Worm (Caenorhabditis elegans): ENCODE measurements around the gene fbxa-82.

Gene fbxa-82

ce11 chrV:15085335-15085800, 33.0 kb upstream of the fbxa-82 start, which contains the start of the genes ahsa-1 and C01G10.7 (continued):
- peak; percentile 60 for TF ChIP-seq hpl-2 (GFP tag; optimal IDR thresholded peaks at IDR 0.05)
- TF ChIP-seq lin-14 (GFP tag; optimal IDR thresholded peaks at IDR 0.05): peak; percentile 95
- TF ChIP-seq snpc-4 (tag; optimal IDR thresholded peaks at IDR 0.05): peak; percentile 87
- peak; percentile 94 for TF ChIP-seq dsc-1 (tag; optimal IDR thresholded peaks at IDR 0.05)
- TF ChIP-seq ceh-8 (GFP tag; optimal IDR thresholded peaks at IDR 0.05): peak; percentile 58
- no peak for TF ChIP-seq ceh-63 (GFP tag; optimal IDR thresholded peaks at IDR 0.05)
- TF ChIP-seq lir-3 (tag; optimal IDR thresholded peaks at IDR 0.05; ENCODE audit: poor library complexity): peak; percentile 97
- no peak for TF ChIP-seq efl-3 (GFP tag; optimal IDR thresholded peaks at IDR 0.05)
- TF ChIP-seq nhr-19 (GFP tag; conservative IDR thresholded peaks at IDR 0.05): peak; percentile 87
- peak; percentile 74 for TF ChIP-seq grh-1 (GFP tag; IDR thresholded peaks at IDR 0.05)
- TF ChIP-seq ztf-4 (tag; optimal IDR thresholded peaks at IDR 0.05): peak; percentile 34
- TF ChIP-seq efl-1 (optimal IDR thresholded peaks at IDR 0.05): peak; percentile 84 to 85
- TF ChIP-seq efl-1 (GFP tag; optimal IDR thresholded peaks at IDR 0.05 in 1 of 2): peak; percentile 83 to 97
- TF ChIP-seq hlh-4 (tag; optimal IDR thresholded peaks at IDR 0.05): peak; percentile 34
- TF ChIP-seq lin-35 (GFP tag; optimal IDR thresholded peaks at IDR 0.05): peak; percentile 85 to 86
- TF ChIP-seq unc-130 (tag; optimal IDR thresholded peaks at IDR 0.05): peak; percentile 63
- peak; percentile 36 for TF ChIP-seq aha-1 (tag; optimal IDR thresholded peaks at IDR 0.05)
- peak; percentile 85 for TF ChIP-seq unc-86 (tag; optimal IDR thresholded peaks at IDR 0.05)
- TF ChIP-seq nhr-85 (tag): peak; percentile 97
- peak; percentile 69 for TF ChIP-seq Y116A8C.19 (tag; optimal IDR thresholded peaks at IDR 0.05; ENCODE audit: borderline replicate concordance)
- TF ChIP-seq fos-1 (tag; optimal IDR thresholded peaks at IDR 0.05): peak; percentile 60
- TF ChIP-seq sup-37 (GFP tag; optimal IDR thresholded peaks at IDR 0.05): no peak
- no peak for TF ChIP-seq C34B4.2 (tag; optimal IDR thresholded peaks at IDR 0.05)
- peak; percentile 88 for TF ChIP-seq C04F5.9 (tag; optimal IDR thresholded peaks at IDR 0.05)
- TF ChIP-seq nhr-84 (tag; optimal IDR thresholded peaks at IDR 0.05): no peak
- TF ChIP-seq vab-15 (tag; optimal IDR thresholded peaks at IDR 0.05): peak; percentile 93
- TF ChIP-seq tbx-2 (tag; optimal IDR thresholded peaks at IDR 0.05): peak; percentile 94
- TF ChIP-seq jun-1 (tag; optimal IDR thresholded peaks at IDR 0.05): peak; percentile 61
- TF ChIP-seq nhr-71 (tag; optimal IDR thresholded peaks at IDR 0.05): peak; percentile 96
- peak; percentile 69 for TF ChIP-seq elt-2 (tag; optimal IDR thresholded peaks at IDR 0.05)
- TF ChIP-seq nhr-28 (tag; optimal IDR thresholded peaks at IDR 0.05): no peak
- TF ChIP-seq C16A3.4 (tag; optimal IDR thresholded peaks at IDR 0.05): peak; percentile 93
- TF ChIP-seq mef-2 (tag; optimal IDR thresholded peaks at IDR 0.05): no peak
- no peak for TF ChIP-seq nhr-76 (tag; optimal IDR thresholded peaks at IDR 0.05)
- no peak for TF ChIP-seq nhr-11 (tag; optimal IDR thresholded peaks at IDR 0.05)
- TF ChIP-seq lin-15B (tag; optimal IDR thresholded peaks at IDR 0.05): peak; percentile 99
- TF ChIP-seq swsn-7 (tag; optimal IDR thresholded peaks at IDR 0.05): peak; percentile 90
- peak; percentile 92 for TF ChIP-seq nhr-20 (tag; optimal IDR thresholded peaks at IDR 0.05)
- TF ChIP-seq snu-23 (GFP tag; optimal IDR thresholded peaks at IDR 0.05): peak; percentile 95
- no peak for TF ChIP-seq nhr-12 (tag; optimal IDR thresholded peaks at IDR 0.05)
- TF ChIP-seq mab-9 (GFP tag; IDR thresholded peaks at IDR 0.05): peak; percentile 73
- TF ChIP-seq lin-13 (GFP tag; optimal IDR thresholded peaks at IDR 0.05): peak; percentile 88
- peak; percentile 87 for TF ChIP-seq isw-1 (GFP tag; IDR thresholded peaks at IDR 0.05)
- peak; percentile 76 to 86 (median 84) for TF ChIP-seq dpl-1 (GFP tag; optimal IDR thresholded peaks at IDR 0.05)
- no peak for TF ChIP-seq ces-1 (GFP tag; optimal IDR thresholded peaks at IDR 0.05)
- no peak for TF ChIP-seq egl-27 (tag; optimal IDR thresholded peaks at IDR 0.05)
- peak; percentile 95 for TF ChIP-seq nhr-90 (tag; optimal IDR thresholded peaks at IDR 0.05; ENCODE audit: poor library complexity)
- peak; percentile 80 for TF ChIP-seq nhr-77 (tag; optimal IDR thresholded peaks at IDR 0.05)
- peak; percentile 75 for TF ChIP-seq blmp-1 (tag; optimal IDR thresholded peaks at IDR 0.05)
- peak; percentile 54 for TF ChIP-seq zag-1 (tag; optimal IDR thresholded peaks at IDR 0.05)
- peak; percentile 99 for TF ChIP-seq rnt-1 (tag; optimal IDR thresholded peaks at IDR 0.05)
- TF ChIP-seq lsy-2 (tag; optimal IDR thresholded peaks at IDR 0.05): peak; percentile 89 to 93

Measured in whole organism, L1 larva.